Worm (Caenorhabditis elegans) whole organism, L4 larva: ENCODE results near the gene rpl-20.

Experiments
- F26F4.8 ChIP-seq: fragments of 200-800 bp; sonication (Bioruptor generic); conservative IDR thresholded peaks from 2 replicates; pipeline ENCODE4 v1.3.6; 2022; ENCODE audit warnings: missing genetic modification characterization, missing compliant biosample characterization
- F37D6.2 ChIP-seq: sonication (generic microtip); optimal IDR thresholded peaks from 2 replicates; lab custom pipeline; 2016; ENCODE audit warnings: mild to moderate bottlenecking, missing genetic modification characterization, missing compliant biosample characterization
- F44E2.7 ChIP-seq: fragments of 200-800 bp; sonication (Bioruptor generic); IDR thresholded peaks from 2 replicates; pipeline ENCODE4 v2.1.2; 2022; ENCODE audit warnings: missing genetic modification characterization, missing compliant biosample characterization
- F49E8.2 ChIP-seq: sonication (generic microtip); optimal IDR thresholded peaks from 2 replicates; lab custom pipeline; 2016; ENCODE audit warnings: missing compliant biosample characterization, mild to moderate bottlenecking, missing genetic modification characterization, borderline replicate concordance
- R02D3.7 ChIP-seq: fragments of 150-350 bp; sonication (generic microtip); optimal IDR thresholded peaks from 3 replicates; lab custom pipeline; 2014; ENCODE audit warnings: missing biosample characterization, missing genetic modification characterization
- T20F7.1 ChIP-seq: fragments of 200-800 bp; sonication (Bioruptor generic); optimal IDR thresholded peaks from 2 replicates; lab custom pipeline; 2018; ENCODE audit warnings: mild to moderate bottlenecking, missing genetic modification characterization, missing compliant biosample characterization
- T26A8.4 ChIP-seq: fragments of 200-800 bp; sonication (Bioruptor generic); IDR thresholded peaks from 2 replicates; pipeline ENCODE4 v1.3.6; 2022; ENCODE audit warnings: missing genetic modification characterization, missing compliant biosample characterization
- Y105C5A.15 ChIP-seq: fragments of 200-800 bp; sonication (Bioruptor generic); IDR thresholded peaks from 2 replicates; pipeline ENCODE4 v1.3.6; 2022; ENCODE audit warnings: missing genetic modification characterization, missing compliant biosample characterization
- ZK337.2 ChIP-seq: fragments of 200-800 bp; sonication (Bioruptor generic); IDR thresholded peaks from 2 replicates; pipeline ENCODE4 v1.3.6; 2022; ENCODE audit warnings: missing genetic modification reagents, missing genetic modification characterization, missing compliant biosample characterization
- ZK546.5 ChIP-seq, 2 experiments: sonication (generic microtip); optimal IDR thresholded peaks; 2 replicates each; lab custom pipeline; 2017; ENCODE audit warnings: missing biosample characterization in 2 of 2, missing genetic modification characterization in 2 of 2
- arid-1 ChIP-seq: fragments of 200-800 bp; sonication (Bioruptor generic); conservative IDR thresholded peaks from 2 replicates; pipeline ENCODE4 v1.3.6; 2022; ENCODE audit warnings: missing genetic modification reagents, missing genetic modification characterization, missing compliant biosample characterization
- attf-4 ChIP-seq: sonication (generic microtip); optimal IDR thresholded peaks from 3 replicates; lab custom pipeline; 2017; ENCODE audit warnings: missing biosample characterization, missing genetic modification characterization
- ceh-62 ChIP-seq: sonication (generic microtip); optimal IDR thresholded peaks from 2 replicates; lab custom pipeline; 2017; ENCODE audit warnings: missing biosample characterization, missing genetic modification characterization
- ceh-82 ChIP-seq: sonication (generic microtip); optimal IDR thresholded peaks from 2 replicates; lab custom pipeline; 2017; ENCODE audit warnings: missing biosample characterization, missing genetic modification characterization
- cey-2 ChIP-seq: sonication (generic microtip); optimal IDR thresholded peaks from 3 replicates; lab custom pipeline; 2017; ENCODE audit warnings: missing genetic modification characterization, mild to moderate bottlenecking, missing compliant biosample characterization, antibody characterized with exemption, borderline replicate concordance; ENCODE audit not compliant: insufficient read depth
- daf-8 ChIP-seq: fragments of 200-800 bp; sonication (Bioruptor generic); IDR thresholded peaks from 2 replicates; pipeline ENCODE4 v1.3.6; 2022; ENCODE audit warnings: missing genetic modification characterization, missing compliant biosample characterization
- dmd-6 ChIP-seq: fragments of 200-800 bp; sonication (Bioruptor generic); IDR thresholded peaks from 2 replicates; pipeline ENCODE4 v1.3.6; 2022; ENCODE audit warnings: missing genetic modification reagents, missing genetic modification characterization, missing compliant biosample characterization
- dpl-1 ChIP-seq: fragments of 150-350 bp; optimal IDR thresholded peaks from 2 replicates; lab custom pipeline; 2014; ENCODE audit warnings: missing biosample characterization, missing genetic modification reagents, missing genetic modification characterization
- duxl-1 ChIP-seq: sonication (generic microtip); optimal IDR thresholded peaks from 2 replicates; lab custom pipeline; 2016; ENCODE audit warnings: mild to moderate bottlenecking, missing genetic modification characterization, moderate library complexity, missing compliant biosample characterization; ENCODE audit not compliant: poor library complexity
- dve-1 ChIP-seq: sonication (generic microtip); optimal IDR thresholded peaks from 2 replicates; lab custom pipeline; 2017; ENCODE audit warnings: antibody characterized with exemption, mild to moderate bottlenecking, missing genetic modification characterization, missing compliant biosample characterization; ENCODE audit not compliant: insufficient read depth
- fkh-10 ChIP-seq: fragments of 150-350 bp; optimal IDR thresholded peaks from 2 replicates; lab custom pipeline; 2014; ENCODE audit warnings: missing biosample characterization, missing genetic modification reagents, missing genetic modification characterization
- gei-8 ChIP-seq: fragments of 200-800 bp; sonication (Bioruptor generic); optimal IDR thresholded peaks from 2 replicates; lab custom pipeline; 2018; ENCODE audit warnings: mild to moderate bottlenecking, missing genetic modification characterization, missing compliant biosample characterization
- hif-1 ChIP-seq, 2 experiments: sonication (generic microtip); optimal IDR thresholded peaks; 2 replicates each; lab custom pipeline; 2016 to 2017; ENCODE audit warnings: missing compliant biosample characterization in 2 of 2, missing genetic modification characterization in 2 of 2, missing genetic modification reagents in 2 of 2, missing genotype in 2 of 2, mild to moderate bottlenecking in 1 of 2
- hlh-11 ChIP-seq: fragments of 200-800 bp; sonication (Bioruptor generic); optimal IDR thresholded peaks from 2 replicates; lab custom pipeline; 2018; ENCODE audit warnings: mild to moderate bottlenecking, missing genetic modification characterization, missing compliant biosample characterization
- hmg-1.1 ChIP-seq: fragments of 200-800 bp; sonication (Bioruptor generic); IDR thresholded peaks from 2 replicates; pipeline ENCODE4 v1.3.6; 2022; ENCODE audit warnings: missing genetic modification reagents, missing genetic modification characterization, missing compliant biosample characterization
- jun-1 ChIP-seq: fragments of 150-350 bp; optimal IDR thresholded peaks from 2 replicates; lab custom pipeline; 2014; ENCODE audit warnings: missing biosample characterization, missing genetic modification reagents, missing genetic modification characterization
- lin-1 ChIP-seq: fragments of 200-800 bp; sonication (Bioruptor generic); IDR thresholded peaks from 2 replicates; pipeline ENCODE4 v1.3.6; 2022; ENCODE audit warnings: missing genetic modification reagents, missing genetic modification characterization, missing compliant biosample characterization
- lin-13 ChIP-seq: fragments of 150-350 bp; optimal IDR thresholded peaks from 2 replicates; lab custom pipeline; 2014; ENCODE audit warnings: missing biosample characterization, missing genetic modification reagents, missing genetic modification characterization
- lin-29 ChIP-seq: fragments of 200-800 bp; sonication (Bioruptor generic); IDR thresholded peaks from 2 replicates; pipeline ENCODE4 v1.3.6; 2022; ENCODE audit warnings: missing genetic modification reagents, missing genetic modification characterization, missing compliant biosample characterization
- lir-3 ChIP-seq: sonication (generic microtip); optimal IDR thresholded peaks from 2 replicates; lab custom pipeline; 2016; ENCODE audit warnings: mild to moderate bottlenecking, missing genetic modification characterization, missing compliant biosample characterization
- lsy-2 ChIP-seq, 2 experiments: fragments of 150-350 bp in 1 of 2; sonication (generic microtip) in 1 of 2; optimal IDR thresholded peaks; 2 replicates each; lab custom pipeline; 2014 to 2017; ENCODE audit warnings: missing biosample characterization in 2 of 2, missing genetic modification characterization in 2 of 2
- madf-5 ChIP-seq, 2 experiments: fragments of 200-800 bp; sonication (Bioruptor generic); IDR thresholded peaks; 2 replicates each; pipeline ENCODE4 v1.3.6; 2022; ENCODE audit warnings: missing compliant biosample characterization in 2 of 2, missing genetic modification characterization in 2 of 2
- mes-2 ChIP-seq: sonication (generic microtip); optimal IDR thresholded peaks from 2 replicates; lab custom pipeline; 2016; ENCODE audit warnings: missing genotype, mild to moderate bottlenecking, missing genetic modification characterization, missing compliant biosample characterization; ENCODE audit not compliant: poor library complexity, severe bottlenecking
- nhr-102 ChIP-seq: sonication (generic microtip); optimal IDR thresholded peaks from 2 replicates; lab custom pipeline; 2016; ENCODE audit warnings: mild to moderate bottlenecking, missing genetic modification characterization, moderate library complexity, missing compliant biosample characterization
- nhr-11 ChIP-seq: fragments of 150-350 bp; optimal IDR thresholded peaks from 2 replicates; lab custom pipeline; 2014; ENCODE audit warnings: missing biosample characterization, missing genetic modification characterization
- nhr-111 ChIP-seq: fragments of 200-800 bp; sonication (Bioruptor generic); optimal IDR thresholded peaks from 2 replicates; lab custom pipeline; 2018; ENCODE audit warnings: mild to moderate bottlenecking, missing genetic modification characterization, missing compliant biosample characterization
- nhr-41 ChIP-seq: fragments of 200-800 bp; sonication (Bioruptor generic); IDR thresholded peaks from 2 replicates; pipeline ENCODE4 v1.3.6; 2022; ENCODE audit warnings: missing genetic modification reagents, missing genetic modification characterization, missing compliant biosample characterization
- nhr-48 ChIP-seq: sonication (generic microtip); optimal IDR thresholded peaks from 2 replicates; lab custom pipeline; 2016; ENCODE audit warnings: mild to moderate bottlenecking, missing genetic modification characterization, missing compliant biosample characterization
- nhr-6 ChIP-seq: fragments of 150-350 bp; optimal IDR thresholded peaks from 2 replicates; lab custom pipeline; 2014; ENCODE audit warnings: missing biosample characterization, missing genetic modification characterization
- nhr-76 ChIP-seq: fragments of 150-350 bp; optimal IDR thresholded peaks from 2 replicates; lab custom pipeline; 2014; ENCODE audit warnings: missing biosample characterization, missing genetic modification characterization
- saeg-2 ChIP-seq: fragments of 200-800 bp; sonication (Bioruptor generic); IDR thresholded peaks from 2 replicates; pipeline ENCODE4 v1.3.6; 2022; ENCODE audit warnings: missing genetic modification reagents, missing genetic modification characterization, missing compliant biosample characterization
- sdz-12 ChIP-seq: fragments of 200-800 bp; sonication (Bioruptor generic); optimal IDR thresholded peaks from 2 replicates; lab custom pipeline; 2018; ENCODE audit warnings: mild to moderate bottlenecking, missing genetic modification characterization, missing compliant biosample characterization
- snpc-1.2 ChIP-seq: fragments of 200-800 bp; sonication (Bioruptor generic); IDR thresholded peaks from 2 replicates; pipeline ENCODE4 v1.3.6; 2022; ENCODE audit warnings: missing genetic modification reagents, missing genetic modification characterization, missing compliant biosample characterization
- tra-1 ChIP-seq: fragments of 200-800 bp; sonication (Bioruptor generic); IDR thresholded peaks from 2 replicates; pipeline ENCODE4 v1.3.6; 2022; ENCODE audit warnings: missing genetic modification reagents, missing genetic modification characterization, missing compliant biosample characterization
- vab-7 ChIP-seq: fragments of 200-800 bp; sonication (Bioruptor generic); IDR thresholded peaks from 2 replicates; pipeline ENCODE4 v1.3.6; 2022; ENCODE audit warnings: missing genetic modification reagents, missing genetic modification characterization, missing compliant biosample characterization
- zfp-3 ChIP-seq: fragments of 200-800 bp; sonication (Bioruptor generic); conservative IDR thresholded peaks from 2 replicates; pipeline ENCODE4 v1.3.6; 2022; ENCODE audit warnings: missing genetic modification reagents, missing genetic modification characterization, missing compliant biosample characterization
- zip-2 ChIP-seq: fragments of 150-350 bp; optimal IDR thresholded peaks from 2 replicates; lab custom pipeline; 2014; ENCODE audit warnings: missing biosample characterization, missing genetic modification characterization
- ztf-11 ChIP-seq: fragments of 150-350 bp; optimal IDR thresholded peaks from 2 replicates; lab custom pipeline; 2014; ENCODE audit warnings: missing biosample characterization, missing genetic modification characterization

The rpl-20 gene

ce11 chrIV:4748408-4749105 is 1.0 kb downstream of the rpl-20 start, which contains the start of gene cyc-2.1 (continued):
- TF ChIP-seq gei-8 (no peak), dmd-6 (GFP tag; lab: Robert Waterston, UW) (peak; percentile 63), zip-2 (tag; lab: Kevin White, UChicago) (no peak), saeg-2 (GFP tag; lab: Robert Waterston, UW) (no peak), lin-29 (GFP tag; lab: Robert Waterston, UW) (no peak), ceh-62 (tag; lab: Kevin White, UChicago) (no peak), F37D6.2 (peak; percentile 1), snpc-1.2 (GFP tag; lab: Robert Waterston, UW) (peak; percentile 82), tra-1 (GFP tag; lab: Robert Waterston, UW) (peak; percentile 10; the same call in 1 of the 2 replicates), daf-8 (GFP tag; lab: Robert Waterston, UW) (no peak), hif-1 (tag; optimal IDR thresholded peaks at IDR 0.05; lab: Kevin White, UChicago) (no peak), Y105C5A.15 (GFP tag; lab: Robert Waterston, UW) (peak; percentile 64), ztf-11 (no peak), hlh-11 (peak; percentile 85), ZK546.5 (tag; optimal IDR thresholded peaks at IDR 0.05; lab: Kevin White, UChicago) (no peak), zfp-3 (GFP tag; lab: Robert Waterston, UW) (no peak), duxl-1 (tag; lab: Kevin White, UChicago) (no peak), nhr-102 (peak; percentile 47), sdz-12 (GFP tag; lab: Kevin White, UChicago) (no peak), nhr-11 (tag; lab: Kevin White, UChicago) (peak; percentile 52), nhr-48 (tag; lab: Kevin White, UChicago) (peak; percentile 57), nhr-41 (no peak), hmg-1.1 (GFP tag; lab: Robert Waterston, UW) (peak; percentile 51; the same call in 1 of the 2 replicates), lir-3 (tag; lab: Kevin White, UChicago) (no peak), nhr-76 (no peak)

DNA sequence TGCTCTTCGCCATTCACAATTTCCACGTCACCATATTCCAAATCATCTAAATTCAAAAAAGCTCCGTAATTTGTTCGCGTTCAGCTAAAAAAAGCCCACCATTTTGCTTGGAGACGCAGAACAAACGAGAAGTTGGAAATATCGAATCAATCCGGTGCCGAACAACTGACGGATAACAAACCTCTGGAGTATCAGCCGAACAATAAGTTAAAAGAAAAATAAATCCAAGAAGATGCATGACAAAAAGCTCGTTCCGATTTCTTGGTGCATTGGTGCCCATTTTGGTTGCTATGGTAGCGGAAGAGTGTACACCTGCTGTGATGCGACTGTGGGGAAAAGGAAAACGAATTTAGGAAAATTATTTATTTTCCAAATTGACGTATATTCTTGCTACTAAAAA is 2.0 kb downstream of the rpl-20 start, which contains the start of gene tctn-1:
TSS of gene tctn-1 (minus strand) at position 280 of the 400 bp plus-strand sequence.
- TF ChIP-seq R02D3.7 (tag; lab: Kevin White, UChicago) (no peak), T20F7.1 (no peak), fkh-10 (GFP tag; lab: Kevin White, UChicago) (no peak), dve-1 (tag; lab: Kevin White, UChicago) (peak; percentile 7), mes-2 (tag; lab: Kevin White, UChicago) (peak; percentile 9), nhr-111 (GFP tag; lab: Kevin White, UChicago) (no peak), F26F4.8 (GFP tag; lab: Robert Waterston, UW) (no peak), ceh-82 (tag; lab: Kevin White, UChicago) (no peak), nhr-76 (no peak), jun-1 (tag; lab: Kevin White, UChicago) (no peak), zfp-3 (GFP tag; lab: Robert Waterston, UW) (peak; percentile 18; the same call in 1 of the 2 replicates), T26A8.4 (no peak), lin-29 (GFP tag; lab: Robert Waterston, UW) (no peak), dpl-1 (GFP tag; lab: Kevin White, UChicago) (no peak), ceh-62 (tag; lab: Kevin White, UChicago) (no peak), F49E8.2 (no peak), nhr-41 (no peak), ZK337.2 (GFP tag; lab: Robert Waterston, UW) (no peak), vab-7 (GFP tag; lab: Robert Waterston, UW) (no peak), arid-1 (GFP tag; lab: Robert Waterston, UW) (0 out of 2 replicates have a peak, but pooled peaks have one; percentile 20), zip-2 (tag; lab: Kevin White, UChicago) (no peak), lsy-2 (tag; optimal IDR thresholded peaks at IDR 0.05; lab: Kevin White, UChicago) (peak in 1 of 2 experiments; percentile 41), lin-13 (no peak), F44E2.7 (GFP tag; lab: Robert Waterston, UW) (no peak), lin-1 (GFP tag; lab: Robert Waterston, UW) (no peak), nhr-6 (no peak), attf-4 (tag; lab: Kevin White, UChicago) (no peak), madf-5 (GFP tag; IDR thresholded peaks at IDR 0.05; lab: Robert Waterston, UW) (no peak), Y105C5A.15 (GFP tag; lab: Robert Waterston, UW) (no peak), cey-2 (tag; lab: Kevin White, UChicago) (no peak), gei-8 (no peak)
